Worm (Caenorhabditis elegans) whole organism, mixed stage, embryonic: Measurements from ENCODE around the gene clec-66.

ENCODE experiments used
- ceh-83 ChIP-seq: fragments of 200-800 bp; sonication (Bioruptor generic); optimal IDR thresholded peaks from 2 replicates; lab custom pipeline; 2018; ENCODE audit warnings: mild to moderate bottlenecking, missing genetic modification characterization, missing compliant biosample characterization
- elt-3 ChIP-seq: fragments of 150-350 bp; optimal IDR thresholded peaks from 2 replicates; lab custom pipeline; 2014; ENCODE audit warnings: missing biosample characterization, missing genetic modification characterization
- mab-5 ChIP-seq: fragments of 150-350 bp; optimal IDR thresholded peaks from 2 replicates; lab custom pipeline; 2014; ENCODE audit warnings: missing biosample characterization, missing genetic modification characterization
- mep-1 ChIP-seq: fragments of 150-350 bp; optimal IDR thresholded peaks from 2 replicates; lab custom pipeline; 2017; ENCODE audit warnings: missing biosample characterization, missing genetic modification reagents, missing genetic modification characterization, inconsistent platforms
- nhr-12 ChIP-seq: fragments of 150-350 bp; optimal IDR thresholded peaks from 2 replicates; lab custom pipeline; 2014; ENCODE audit warnings: missing biosample characterization, missing genetic modification characterization
- nhr-28 ChIP-seq: fragments of 150-350 bp; optimal IDR thresholded peaks from 2 replicates; lab custom pipeline; 2014; ENCODE audit warnings: missing biosample characterization, missing genetic modification characterization
- pha-4 ChIP-seq: fragments of 150-350 bp; optimal IDR thresholded peaks from 2 replicates; lab custom pipeline; 2018; ENCODE audit warnings: missing biosample characterization, missing genetic modification reagents, missing genetic modification characterization
- sptf-1 ChIP-seq: sonication (generic microtip); optimal IDR thresholded peaks from 2 replicates; lab custom pipeline; 2017; ENCODE audit warnings: mild to moderate bottlenecking, missing genetic modification characterization, moderate library complexity, missing compliant biosample characterization
- unc-62 ChIP-seq: fragments of 150-350 bp; optimal IDR thresholded peaks from 2 replicates; lab custom pipeline; 2014; ENCODE audit warnings: missing biosample characterization, missing genetic modification reagents, missing genetic modification characterization
- ztf-11 ChIP-seq: fragments of 150-350 bp; optimal IDR thresholded peaks from 2 replicates; lab custom pipeline; 2014; ENCODE audit warnings: missing biosample characterization, missing genetic modification characterization

ce11 chrII:12930138-12930537, 25.9 kb downstream of the clec-66 start:
- TF ChIP-seq nhr-12 (tag; lab: Kevin White, UChicago) (no peak), mab-5 (tag; lab: Kevin White, UChicago) (no peak), sptf-1 (no peak), elt-3 (tag; lab: Kevin White, UChicago) (no peak), pha-4 (tag; lab: Kevin White, UChicago) (no peak), mep-1 (no peak), ztf-11 (tag; lab: Kevin White, UChicago) (no peak), ceh-83 (no peak), nhr-28 (tag; lab: Kevin White, UChicago) (no peak), unc-62 (GFP tag; lab: Kevin White, UChicago) (no peak)
